Worm (Caenorhabditis elegans): ENCODE results near the gene fbxb-63.

fbxb-63 gene

DNA sequence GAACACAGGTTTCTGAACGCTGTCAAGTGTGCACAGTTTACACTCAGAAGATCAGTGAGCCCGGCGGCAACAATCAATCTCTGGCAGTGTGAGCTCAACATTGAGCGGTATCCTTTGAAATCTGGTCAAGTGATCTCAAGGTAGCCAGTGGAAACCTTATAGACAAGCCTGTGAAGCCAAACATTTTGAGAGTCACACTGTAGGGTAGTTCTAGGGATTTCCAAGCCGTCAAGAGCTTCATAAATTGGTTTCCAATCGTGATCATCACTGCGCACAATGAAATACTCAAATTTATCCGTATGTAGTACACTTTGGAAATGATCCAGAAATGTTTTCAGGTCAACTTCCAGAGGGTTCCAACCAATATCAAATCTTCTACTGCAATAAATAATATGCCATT lies 3.4 kb upstream of the fbxb-63 start, which contains the start of gene F55C9.15:
TSS of gene F55C9.15 (minus strand) at position 101 of the 400 bp plus-strand sequence.
- no peak for TF ChIP-seq ceh-40 (GFP tag; IDR thresholded peaks at IDR 0.05)
- no peak for TF ChIP-seq ceh-58 (GFP tag; IDR thresholded peaks at IDR 0.05)
- TF ChIP-seq madf-10 (tag; optimal IDR thresholded peaks at IDR 0.05) = no peak
- TF ChIP-seq ZK185.1 (tag; optimal IDR thresholded peaks at IDR 0.05; ENCODE audit: poor library complexity, severe bottlenecking) = no peak
- no peak for TF ChIP-seq ztf-25 (GFP tag; IDR thresholded peaks at IDR 0.05)
- TF ChIP-seq atf-7 (tag; optimal IDR thresholded peaks at IDR 0.05) = no peak
- no peak for TF ChIP-seq snpc-1.3 (tag; optimal IDR thresholded peaks at IDR 0.05; ENCODE audit: insufficient read depth)
- TF ChIP-seq pbrm-1 (GFP tag; IDR thresholded peaks at IDR 0.05) = no peak
- TF ChIP-seq sea-2 (GFP tag; IDR thresholded peaks at IDR 0.05) = no peak
- no peak for TF ChIP-seq B0019.2 (GFP tag; conservative IDR thresholded peaks at IDR 0.05)
- no peak for TF ChIP-seq tbp1 (GFP tag; optimal IDR thresholded peaks at IDR 0.05)
- TF ChIP-seq dox-1 (GFP tag; IDR thresholded peaks at IDR 0.05) = no peak
- TF ChIP-seq ztf-3 (GFP tag; optimal IDR thresholded peaks at IDR 0.05) = no peak
- no peak for TF ChIP-seq nhr-179 (tag; optimal IDR thresholded peaks at IDR 0.05)
- no peak for TF ChIP-seq B0261.1 (tag; optimal IDR thresholded peaks at IDR 0.05)
- no peak for TF ChIP-seq hlh-26 (GFP tag; conservative IDR thresholded peaks at IDR 0.05)

DNA sequence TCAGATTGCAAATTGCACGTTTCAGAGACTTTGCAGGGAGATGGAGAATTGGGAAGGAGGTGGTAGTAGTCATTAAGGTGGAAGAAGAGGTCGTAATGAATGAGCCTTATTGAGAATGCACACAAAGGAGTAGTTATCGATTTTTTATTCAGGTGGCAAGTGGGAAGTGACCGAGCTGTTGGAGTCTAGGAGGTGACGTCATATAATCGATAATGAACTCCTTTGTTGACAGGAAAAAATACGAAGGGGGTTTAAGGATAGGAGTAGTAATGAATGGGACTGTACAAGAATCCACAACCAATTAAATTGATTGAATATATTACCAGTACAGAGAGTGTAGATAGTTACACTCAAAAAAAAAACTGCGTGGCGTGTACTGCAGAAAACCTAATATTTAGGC lies 1.6 kb downstream of the fbxb-63 start, which contains the start of gene fbxb-62:
TSS of gene fbxb-62 (minus strand) at position 101 of the 400 bp plus-strand sequence.
- no peak for TF ChIP-seq zim-3 (tag; optimal IDR thresholded peaks at IDR 0.05)
- no peak for TF ChIP-seq sdz-38 (tag; optimal IDR thresholded peaks at IDR 0.05)
- TF ChIP-seq ceh-100 (GFP tag; IDR thresholded peaks at IDR 0.05) = no peak
- TF ChIP-seq B0336.3 (GFP tag; IDR thresholded peaks at IDR 0.05) = no peak
- no peak for TF ChIP-seq ekl-4 (GFP tag; IDR thresholded peaks at IDR 0.05)
- no peak for TF ChIP-seq ztf-18 (tag; optimal IDR thresholded peaks at IDR 0.05)
- no peak for TF ChIP-seq F23B12.7 (tag; optimal IDR thresholded peaks at IDR 0.05; ENCODE audit: insufficient read depth)
- TF ChIP-seq hmg-20 (GFP tag; IDR thresholded peaks at IDR 0.05) = no peak
- TF ChIP-seq attf-3 (GFP tag; conservative IDR thresholded peaks at IDR 0.05) = no peak
- TF ChIP-seq C17E4.6 (GFP tag; IDR thresholded peaks at IDR 0.05) = no peak
- no peak for TF ChIP-seq nfya-2 (GFP tag; IDR thresholded peaks at IDR 0.05)
- TF ChIP-seq D2030.7 (GFP tag; IDR thresholded peaks at IDR 0.05) = no peak
- TF ChIP-seq K12H6.12 (tag; optimal IDR thresholded peaks at IDR 0.05) = no peak
- TF ChIP-seq madf-3 (GFP tag; IDR thresholded peaks at IDR 0.05) = no peak
- no peak for TF ChIP-seq lag-1 (GFP tag; IDR thresholded peaks at IDR 0.05)
- no peak for TF ChIP-seq cebp-2 (GFP tag; IDR thresholded peaks at IDR 0.05)
- no peak for TF ChIP-seq mel-28 (tag; optimal IDR thresholded peaks at IDR 0.05; ENCODE audit: borderline replicate concordance)
- no peak for TF ChIP-seq ztf-25 (GFP tag; IDR thresholded peaks at IDR 0.05)

DNA sequence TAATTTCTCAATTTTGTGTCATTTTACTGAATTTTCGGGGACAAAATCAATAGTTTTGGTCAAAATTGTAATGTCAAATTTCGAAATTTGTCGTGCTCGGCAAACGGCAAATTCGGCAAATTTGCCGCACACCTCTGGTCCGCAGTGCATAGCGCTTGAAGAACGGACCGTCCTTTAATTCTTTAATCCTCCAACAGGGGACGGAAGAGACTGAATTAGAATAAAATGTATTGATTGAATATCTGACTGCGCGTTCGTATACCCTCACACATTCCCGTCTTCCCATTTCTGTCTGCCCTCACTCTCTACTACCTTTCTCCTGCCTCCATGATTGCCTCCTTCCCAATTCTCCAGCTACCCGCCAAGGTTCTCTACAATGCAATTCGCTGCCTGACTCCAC lies 4.3 kb downstream of the fbxb-63 start, which contains the start of gene F55C9.14:
TSS of gene F55C9.14 (plus strand) at position 301 of the 400 bp plus-strand sequence.
- TF ChIP-seq mes-4 (tag; optimal IDR thresholded peaks at IDR 0.05) (no peak), F37B4.10 (GFP tag; IDR thresholded peaks at IDR 0.05) (no peak), snpc-1.1 (tag; optimal IDR thresholded peaks at IDR 0.05; ENCODE audit: insufficient read depth) (no peak), snpc-4 (GFP tag; optimal IDR thresholded peaks at IDR 0.05) (no peak), snpc-4 (tag; optimal IDR thresholded peaks at IDR 0.05) (no peak), bed-2 (GFP tag; IDR thresholded peaks at IDR 0.05) (no peak)

All from whole organism, young adult.